Fruit fly (Drosophila melanogaster): ENCODE measurements around the gene Btnd.

dm6 chrX:6219845-6220345 is 768 bp upstream of the Btnd start, which contains the start of gene Efr:
- TF ChIP-seq Mio (GFP tag; optimal IDR thresholded peaks at IDR 0.05) (no peak), Sp1 (GFP tag; optimal IDR thresholded peaks at IDR 0.05) (no peak), rgr (GFP tag; optimal IDR thresholded peaks at IDR 0.05) (no peak), pan (optimal IDR thresholded peaks at IDR 0.05) (no peak), N (GFP tag; optimal IDR thresholded peaks at IDR 0.05) (no peak), ey (GFP tag; optimal IDR thresholded peaks at IDR 0.05) (no peak), CrebA (GFP tag; optimal IDR thresholded peaks at IDR 0.05; ENCODE audit: borderline replicate concordance) (no peak), psq (GFP tag; optimal IDR thresholded peaks at IDR 0.05) (no peak), Hnf4 (GFP tag; optimal IDR thresholded peaks at IDR 0.05) (no peak), fru (GFP tag; optimal IDR thresholded peaks at IDR 0.05) (no peak)

Measured in whole organism, wandering third instar larva.